Fruit fly (Drosophila melanogaster): Measurements from ENCODE around the gene CG7101.

DNA sequence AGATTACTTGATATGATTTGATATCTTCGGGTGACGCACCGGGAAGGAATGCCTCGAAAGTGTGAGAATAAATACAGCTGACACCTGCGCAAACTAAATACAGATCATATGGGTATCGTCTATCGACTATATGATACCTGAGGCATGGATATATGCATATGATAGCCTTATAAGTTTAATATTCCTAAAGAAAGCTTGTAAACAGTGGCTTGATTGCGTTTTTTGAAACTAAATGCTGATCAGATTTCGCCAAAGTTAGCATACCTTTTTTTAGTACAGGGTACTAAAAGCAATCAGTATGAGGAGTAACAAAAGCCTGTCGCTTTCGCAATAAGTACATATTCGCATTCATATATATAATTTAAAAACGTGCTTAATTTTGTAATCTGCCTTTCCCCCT is 4.0 kb downstream of the CG7101 start:
- TF ChIP-seq rgr (GFP tag; optimal IDR thresholded peaks at IDR 0.05) (peak; percentile 28), psq (GFP tag; optimal IDR thresholded peaks at IDR 0.05) (no peak), Hnf4 (GFP tag; optimal IDR thresholded peaks at IDR 0.05) (no peak)
